Fruit fly (Drosophila melanogaster) whole organism, embryonic: ENCODE data around the gene Rab3GAP1.

Source experiments
- Blimp-1 ChIP-seq: fragments of 200-800 bp; sonication (Bioruptor generic); optimal IDR thresholded peaks from 3 replicates; lab custom pipeline; 2018; ENCODE audit warnings: missing biosample characterization, missing genetic modification characterization, mild to moderate bottlenecking, moderate library complexity, missing genetic modification reagents
- CG10209 ChIP-seq: fragments of 200-800 bp; sonication (Bioruptor generic); optimal IDR thresholded peaks from 3 replicates; lab custom pipeline; 2017; ENCODE audit warnings: missing biosample characterization, mild to moderate bottlenecking, missing genetic modification characterization, missing genetic modification reagents
- CG10267 ChIP-seq: fragments of 200-800 bp; sonication (Bioruptor generic); optimal IDR thresholded peaks from 2 replicates; lab custom pipeline; 2018; ENCODE audit warnings: missing biosample characterization, mild to moderate bottlenecking, missing genetic modification characterization, moderate library complexity
- CG10431 ChIP-seq: fragments of 200-800 bp; sonication (Bioruptor generic); optimal IDR thresholded peaks from 3 replicates; lab custom pipeline; 2018; ENCODE audit warnings: missing biosample characterization, mild to moderate bottlenecking, missing genetic modification characterization
- CG10959 ChIP-seq: fragments of 200-800 bp; sonication (Bioruptor generic); IDR thresholded peaks from 2 replicates; pipeline ENCODE4 v1.3.6; 2022; ENCODE audit warnings: missing biosample characterization, missing genetic modification characterization
- CG11247 ChIP-seq: fragments of 200-800 bp; sonication (Bioruptor generic); IDR thresholded peaks from 2 replicates; pipeline ENCODE4 v1.3.6; 2022; ENCODE audit warnings: missing biosample characterization, missing genetic modification characterization
- CG1233 ChIP-seq: fragments of 200-800 bp; sonication (Bioruptor generic); optimal IDR thresholded peaks from 4 replicates; lab custom pipeline; 2018; ENCODE audit warnings: missing biosample characterization, mild to moderate bottlenecking, missing genetic modification characterization
- CG14441 ChIP-seq: fragments of 200-800 bp; sonication (Bioruptor generic); IDR thresholded peaks from 2 replicates; pipeline ENCODE4 v1.3.6; 2022; ENCODE audit warnings: missing biosample characterization, missing genetic modification characterization
- CG15696 ChIP-seq: fragments of 200-800 bp; sonication (Bioruptor generic); optimal IDR thresholded peaks from 2 replicates; lab custom pipeline; 2019; ENCODE audit warnings: missing biosample characterization, mild to moderate bottlenecking, missing genetic modification characterization, moderate library complexity
- CG1603 ChIP-seq: fragments of 200-800 bp; sonication (Bioruptor generic); optimal IDR thresholded peaks from 2 replicates; lab custom pipeline; 2019; ENCODE audit warnings: missing biosample characterization, mild to moderate bottlenecking, missing genetic modification characterization, moderate library complexity
- CG17912 ChIP-seq: fragments of 200-800 bp; sonication (Bioruptor generic); optimal IDR thresholded peaks from 2 replicates; lab custom pipeline; 2018; ENCODE audit warnings: missing biosample characterization, mild to moderate bottlenecking, missing genetic modification characterization
- CG1832 ChIP-seq: fragments of 200-800 bp; sonication (Bioruptor generic); optimal IDR thresholded peaks from 2 replicates; lab custom pipeline; 2017; ENCODE audit warnings: missing biosample characterization, mild to moderate bottlenecking, missing genetic modification characterization, inconsistent platforms
- CG18599 ChIP-seq: fragments of 200-800 bp; sonication (Bioruptor generic); optimal IDR thresholded peaks from 3 replicates; lab custom pipeline; 2017; ENCODE audit warnings: missing biosample characterization, missing genetic modification characterization, mild to moderate bottlenecking, moderate library complexity, missing genetic modification reagents
- CG2120 ChIP-seq: fragments of 200-800 bp; sonication (Bioruptor generic); optimal IDR thresholded peaks from 3 replicates; lab custom pipeline; 2016; ENCODE audit warnings: missing biosample characterization, missing genetic modification characterization
- CG33213 ChIP-seq: fragments of 200-800 bp; sonication (Bioruptor generic); optimal IDR thresholded peaks from 3 replicates; lab custom pipeline; 2016; ENCODE audit warnings: missing biosample characterization, missing genetic modification characterization
- CG3838 ChIP-seq: fragments of 200-800 bp; sonication (Bioruptor generic); optimal IDR thresholded peaks from 3 replicates; lab custom pipeline; 2016; ENCODE audit warnings: missing biosample characterization, missing genetic modification characterization
- CG3847 ChIP-seq: fragments of 200-800 bp; sonication (Bioruptor generic); IDR thresholded peaks from 2 replicates; pipeline ENCODE4 v1.3.6; 2022; ENCODE audit warnings: missing biosample characterization, missing genetic modification characterization
- CG4282 ChIP-seq: fragments of 200-800 bp; sonication (Bioruptor generic); optimal IDR thresholded peaks from 2 replicates; lab custom pipeline; 2016; ENCODE audit warnings: missing biosample characterization, missing genetic modification characterization
- CG4820 ChIP-seq: fragments of 200-800 bp; sonication (Bioruptor generic); optimal IDR thresholded peaks from 3 replicates; lab custom pipeline; 2016; ENCODE audit warnings: missing biosample characterization, missing genetic modification characterization
- CG5180 ChIP-seq: fragments of 200-800 bp; sonication (Bioruptor generic); optimal IDR thresholded peaks from 3 replicates; lab custom pipeline; 2017; ENCODE audit warnings: missing biosample characterization, missing genetic modification characterization, mild to moderate bottlenecking, moderate library complexity, missing genetic modification reagents
- CG6765 ChIP-seq: fragments of 200-800 bp; sonication (Bioruptor generic); optimal IDR thresholded peaks from 3 replicates; lab custom pipeline; 2017; ENCODE audit warnings: missing biosample characterization, mild to moderate bottlenecking, missing genetic modification characterization
- CG7556 ChIP-seq: fragments of 200-800 bp; sonication (Bioruptor generic); optimal IDR thresholded peaks from 2 replicates; lab custom pipeline; 2017; ENCODE audit warnings: missing biosample characterization, mild to moderate bottlenecking, missing genetic modification characterization
- CG8089 ChIP-seq: fragments of 200-800 bp; sonication (Bioruptor generic); optimal IDR thresholded peaks from 3 replicates; lab custom pipeline; 2016; ENCODE audit warnings: missing biosample characterization, missing genetic modification characterization
- CG8924 ChIP-seq: fragments of 200-800 bp; optimal IDR thresholded peaks from 3 replicates; lab custom pipeline; 2019; ENCODE audit warnings: missing biosample characterization, mild to moderate bottlenecking, missing genetic modification characterization, moderate library complexity
- CoRest ChIP-seq: fragments of 200-800 bp; sonication (Bioruptor generic); optimal IDR thresholded peaks from 3 replicates; lab custom pipeline; 2018; ENCODE audit warnings: missing biosample characterization, mild to moderate bottlenecking, missing genetic modification characterization, moderate library complexity
- Dad ChIP-seq: fragments of 200-800 bp; sonication (Bioruptor generic); optimal IDR thresholded peaks from 3 replicates; lab custom pipeline; 2016; ENCODE audit warnings: missing biosample characterization, missing genetic modification characterization
- Dip2 ChIP-seq: fragments of 200-800 bp; sonication (Bioruptor generic); IDR thresholded peaks from 2 replicates; pipeline ENCODE4 v1.3.6; 2022; ENCODE audit warnings: missing biosample characterization, missing genetic modification characterization
- Eip74EF ChIP-seq, 2 experiments: fragments of 200-800 bp in 1 of 2; fragments of >200 bp in 1 of 2; sonication (Bioruptor generic) in 1 of 2; optimal IDR thresholded peaks; 2 replicates each; lab custom pipeline; 2017 to 2019; ENCODE audit warnings: missing biosample characterization in 2 of 2, missing genetic modification characterization in 2 of 2, mild to moderate bottlenecking in 1 of 2, moderate library complexity in 1 of 2
- Ets65A ChIP-seq: fragments of 200-800 bp; sonication (Bioruptor generic); peaks from one replicate; lab custom pipeline; 2016; ENCODE audit warnings: missing biosample characterization, missing genetic modification characterization
- H2.0 ChIP-seq: fragments of 200-800 bp; sonication (Bioruptor generic); IDR thresholded peaks from 2 replicates; pipeline ENCODE4 v1.3.6; 2022; ENCODE audit warnings: missing biosample characterization, missing genetic modification characterization
- HHEX ChIP-seq: fragments of 200-800 bp; sonication (Bioruptor generic); optimal IDR thresholded peaks from 3 replicates; lab custom pipeline; 2017; ENCODE audit warnings: missing biosample characterization, mild to moderate bottlenecking, missing genetic modification characterization, missing genetic modification reagents
- Kr ChIP-seq: fragments of 200-800 bp; sonication (Bioruptor generic); optimal IDR thresholded peaks from 2 replicates; lab custom pipeline; 2017; ENCODE audit warnings: missing biosample characterization, mild to moderate bottlenecking, missing genetic modification characterization
- Lim3 ChIP-seq: fragments of 200-800 bp; sonication (Bioruptor generic); IDR thresholded peaks from 2 replicates; pipeline ENCODE4 v1.3.6; 2022; ENCODE audit warnings: missing biosample characterization, missing genetic modification characterization
- MESR4 ChIP-seq: fragments of 200-800 bp; sonication (Bioruptor generic); optimal IDR thresholded peaks from 2 replicates; lab custom pipeline; 2018; ENCODE audit warnings: missing biosample characterization, mild to moderate bottlenecking, missing genetic modification characterization, moderate library complexity
- Mad ChIP-seq: fragments of 200-800 bp; sonication (Bioruptor generic); optimal IDR thresholded peaks from 2 replicates; lab custom pipeline; 2016; ENCODE audit warnings: missing biosample characterization, missing genetic modification characterization
- NK7.1 ChIP-seq: fragments of 200-800 bp; sonication (Bioruptor generic); optimal IDR thresholded peaks from 3 replicates; lab custom pipeline; 2016; ENCODE audit warnings: missing biosample characterization, missing genetic modification characterization
- Neu2 ChIP-seq: fragments of 200-800 bp; sonication (Bioruptor generic); optimal IDR thresholded peaks from 3 replicates; lab custom pipeline; 2016; ENCODE audit warnings: missing biosample characterization, missing genetic modification characterization, borderline replicate concordance
- NfI ChIP-seq: fragments of 200-800 bp; sonication (Bioruptor generic); optimal IDR thresholded peaks from 3 replicates; lab custom pipeline; 2018; ENCODE audit warnings: missing biosample characterization, mild to moderate bottlenecking, missing genetic modification characterization, moderate library complexity
- crc ChIP-seq: fragments of 200-800 bp; sonication (Bioruptor generic); optimal IDR thresholded peaks from 2 replicates; lab custom pipeline; 2016; ENCODE audit warnings: missing biosample characterization, missing genetic modification characterization
- crp ChIP-seq, 2 experiments: fragments of 200-800 bp; sonication (Bioruptor generic); optimal IDR thresholded peaks; 2 replicates in 1 of 2; 3 replicates in 1 of 2; lab custom pipeline; 2017; ENCODE audit warnings: missing biosample characterization in 2 of 2, missing genetic modification characterization in 2 of 2, mild to moderate bottlenecking in 1 of 2, moderate library complexity in 1 of 2
- cwo ChIP-seq: fragments of 200-800 bp; sonication (Bioruptor generic); optimal IDR thresholded peaks from 3 replicates; lab custom pipeline; 2017; ENCODE audit warnings: missing biosample characterization, missing genetic modification characterization, mild to moderate bottlenecking, moderate library complexity, missing genetic modification reagents
- dimm ChIP-seq: fragments of 200-800 bp; sonication (Bioruptor generic); IDR thresholded peaks from 2 replicates; pipeline ENCODE4 v1.3.6; 2022; ENCODE audit warnings: missing biosample characterization, missing genetic modification characterization
- dpn ChIP-seq, 2 experiments: fragments of 200-800 bp; sonication (Bioruptor generic); optimal IDR thresholded peaks; 3 replicates each; lab custom pipeline; 2016; ENCODE audit warnings: missing biosample characterization in 2 of 2, missing genetic modification characterization in 2 of 2
- kni ChIP-seq: fragments of 200-800 bp; sonication (Bioruptor generic); optimal IDR thresholded peaks from 3 replicates; lab custom pipeline; 2017; ENCODE audit warnings: mild to moderate bottlenecking, missing biosample characterization, missing genetic modification reagents, missing genetic modification characterization
- lbe ChIP-seq: fragments of 200-800 bp; sonication (Bioruptor generic); optimal IDR thresholded peaks from 2 replicates; lab custom pipeline; 2016; ENCODE audit warnings: missing biosample characterization, mild to moderate bottlenecking, missing genetic modification characterization
- row ChIP-seq: fragments of 200-800 bp; sonication (Bioruptor generic); IDR thresholded peaks from 3 replicates; pipeline ENCODE4 v1.3.6; 2022; ENCODE audit warnings: missing biosample characterization, missing genetic modification characterization
- sna ChIP-seq: fragments of 200-800 bp; sonication (Bioruptor generic); IDR thresholded peaks from 2 replicates; pipeline ENCODE4 v1.3.6; 2022; ENCODE audit warnings: missing biosample characterization, missing genetic modification characterization; ENCODE audit not compliant: partially characterized antibody
- sob ChIP-seq: fragments of 200-800 bp; sonication (Bioruptor generic); IDR thresholded peaks from 2 replicates; pipeline ENCODE4 v1.3.6; 2022; ENCODE audit warnings: missing biosample characterization, missing genetic modification characterization
- toy ChIP-seq: fragments of 200-800 bp; sonication (Bioruptor generic); IDR thresholded peaks from 2 replicates; pipeline ENCODE4 v1.3.6; 2022; ENCODE audit warnings: missing biosample characterization, missing genetic modification characterization
- vfl ChIP-seq: fragments of 200-800 bp; sonication (Bioruptor generic); optimal IDR thresholded peaks from 2 replicates; lab custom pipeline; 2016; ENCODE audit warnings: missing biosample characterization, missing genetic modification characterization
- zfh1 ChIP-seq: fragments of 200-800 bp; sonication (Bioruptor generic); IDR thresholded peaks from 3 replicates; pipeline ENCODE4 v1.3.6; 2022; ENCODE audit warnings: missing biosample characterization, missing genetic modification characterization

Gene Rab3GAP1

dm6 chr2L:1646499-1646898, 35.5 kb upstream of the Rab3GAP1 start (continued):
- TF ChIP-seq CG1233 (GFP tag; lab: Kevin White, UChicago) (no peak), HHEX (GFP tag; lab: Kevin White, UChicago) (no peak), CG8924 (peak; percentile 58), crp (GFP tag; optimal IDR thresholded peaks at IDR 0.05; lab: Kevin White, UChicago) (no peak), Lim3 (no peak), CG7556 (peak; percentile 25), CG17912 (GFP tag; lab: Kevin White, UChicago) (no peak), CG1603 (peak; percentile 69), CG14441 (GFP tag; lab: Robert Waterston, UW) (no peak), toy (no peak), vfl (GFP tag; lab: Kevin White, UChicago) (no peak), Ets65A (GFP tag; lab: Kevin White, UChicago) (no peak), dpn (GFP tag; optimal IDR thresholded peaks at IDR 0.05; lab: Kevin White, UChicago) (peak in 1 of 2 experiments; percentile 6), crc (GFP tag; lab: Kevin White, UChicago) (no peak), H2.0 (GFP tag; lab: Robert Waterston, UW) (no peak), CG3847 (GFP tag; lab: Robert Waterston, UW) (no peak), kni (GFP tag; lab: Kevin White, UChicago) (peak; percentile 51), Dip2 (GFP tag; lab: Robert Waterston, UW) (no peak), Eip74EF (GFP tag; optimal IDR thresholded peaks at IDR 0.05; lab: Kevin White, UChicago) (peak in 1 of 2 experiments; percentile 33), CG10209 (GFP tag; lab: Kevin White, UChicago) (peak; percentile 8), CG33213 (no peak), MESR4 (GFP tag; lab: Kevin White, UChicago) (no peak), CG1832 (GFP tag; lab: Kevin White, UChicago) (no peak), CG10959 (GFP tag; lab: Robert Waterston, UW) (no peak), CG3838 (GFP tag; lab: Kevin White, UChicago) (no peak), NK7.1 (GFP tag; lab: Kevin White, UChicago) (no peak), CG11247 (GFP tag; lab: Robert Waterston, UW) (no peak), sob (GFP tag; lab: Robert Waterston, UW) (no peak), row (peak; percentile 53), CG4282 (GFP tag; lab: Kevin White, UChicago) (no peak), dimm (GFP tag; lab: Robert Waterston, UW) (no peak), Dad (GFP tag; lab: Kevin White, UChicago) (no peak), zfh1 (GFP tag; lab: Robert Waterston, UW) (no peak), CG15696 (tag; lab: Kevin White, UChicago) (no peak), CoRest (tag; lab: Kevin White, UChicago) (peak; percentile 29), CG6765 (GFP tag; lab: Kevin White, UChicago) (no peak), cwo (no peak), NfI (no peak), Kr (GFP tag; lab: Kevin White, UChicago) (no peak), CG10267 (tag; lab: Kevin White, UChicago) (peak; percentile 4), CG2120 (GFP tag; lab: Kevin White, UChicago) (no peak), CG18599 (peak; percentile 24), Blimp-1 (peak; percentile 61), Mad (no peak), sna (GFP tag; lab: Robert Waterston, UW) (no peak), Neu2 (GFP tag; lab: Kevin White, UChicago) (no peak), lbe (GFP tag; lab: Kevin White, UChicago) (no peak), CG4820 (GFP tag; lab: Kevin White, UChicago) (peak; percentile 16), CG10431 (GFP tag; lab: Kevin White, UChicago) (no peak), CG8089 (GFP tag; lab: Kevin White, UChicago) (peak; percentile 24), CG5180 (GFP tag; lab: Kevin White, UChicago) (peak; percentile 66)
